Fruit fly (Drosophila melanogaster): Measurements from ENCODE around the gene CG8051.

dm6 chrX:19326730-19327129 lies 19.0 kb upstream of the CG8051 start:
- no peak for TF ChIP-seq CG34367 (tag; optimal IDR thresholded peaks at IDR 0.05)
- no peak for TF ChIP-seq fd96Ca (GFP tag; IDR thresholded peaks at IDR 0.05)

All from whole organism, pupa.